Fruit fly (Drosophila melanogaster) whole organism, embryonic: ENCODE data around the gene CG10510.

Experiments
- Asciz ChIP-seq: fragments of 200-800 bp; sonication (Bioruptor generic); optimal IDR thresholded peaks from 2 replicates; lab custom pipeline; 2017; ENCODE audit warnings: missing biosample characterization, mild to moderate bottlenecking, missing genetic modification characterization, missing genetic modification reagents
- Atf3 ChIP-seq: fragments of 200-800 bp; sonication (Bioruptor generic); optimal IDR thresholded peaks from 3 replicates; lab custom pipeline; 2016; ENCODE audit warnings: missing biosample characterization, missing genetic modification characterization
- B-H2 ChIP-seq: fragments of 200-800 bp; sonication (Bioruptor generic); optimal IDR thresholded peaks from 2 replicates; lab custom pipeline; 2018; ENCODE audit warnings: missing biosample characterization, mild to moderate bottlenecking, missing genetic modification characterization
- Bgb ChIP-seq: fragments of 200-800 bp; sonication (Bioruptor generic); IDR thresholded peaks from 2 replicates; pipeline ENCODE4 v1.3.6; 2022; ENCODE audit warnings: missing biosample characterization, missing genetic modification characterization; ENCODE audit not compliant: partially characterized antibody
- CG10654 ChIP-seq: fragments of 200-800 bp; sonication (Bioruptor generic); optimal IDR thresholded peaks from 2 replicates; lab custom pipeline; 2016; ENCODE audit warnings: missing biosample characterization, missing genetic modification characterization
- CG11696 ChIP-seq: fragments of 200-800 bp; sonication (Bioruptor generic); IDR thresholded peaks from 2 replicates; pipeline ENCODE4 v1.3.6; 2022; ENCODE audit warnings: missing biosample characterization, missing genetic modification characterization
- CG1233 ChIP-seq: fragments of 200-800 bp; sonication (Bioruptor generic); optimal IDR thresholded peaks from 4 replicates; lab custom pipeline; 2018; ENCODE audit warnings: missing biosample characterization, mild to moderate bottlenecking, missing genetic modification characterization
- CG12744 ChIP-seq: fragments of 200-800 bp; sonication (Bioruptor generic); optimal IDR thresholded peaks from 2 replicates; lab custom pipeline; 2016; ENCODE audit warnings: missing biosample characterization, missing genetic modification characterization
- CG15269 ChIP-seq: fragments of 200-800 bp; sonication (Bioruptor generic); optimal IDR thresholded peaks from 2 replicates; lab custom pipeline; 2018; ENCODE audit warnings: missing biosample characterization, mild to moderate bottlenecking, missing genetic modification characterization, moderate library complexity
- CG15479 ChIP-seq: fragments of 200-800 bp; sonication (Bioruptor generic); optimal IDR thresholded peaks from 3 replicates; lab custom pipeline; 2019; ENCODE audit warnings: missing biosample characterization, mild to moderate bottlenecking, missing genetic modification characterization, moderate library complexity
- CG18262 ChIP-seq: fragments of 200-800 bp; optimal IDR thresholded peaks from 3 replicates; lab custom pipeline; 2019; ENCODE audit warnings: missing biosample characterization, mild to moderate bottlenecking, missing genetic modification characterization, moderate library complexity
- CG2129 ChIP-seq: fragments of 200-800 bp; sonication (Bioruptor generic); IDR thresholded peaks from 2 replicates; pipeline ENCODE4 v1.3.6; 2022; ENCODE audit warnings: missing biosample characterization, missing genetic modification characterization; ENCODE audit not compliant: partially characterized antibody
- CG3407 ChIP-seq: fragments of 200-800 bp; sonication (Bioruptor generic); optimal IDR thresholded peaks from 2 replicates; lab custom pipeline; 2018; ENCODE audit warnings: missing biosample characterization, mild to moderate bottlenecking, missing genetic modification characterization
- CG3995 ChIP-seq: fragments of 200-800 bp; sonication (Bioruptor generic); optimal IDR thresholded peaks from 3 replicates; lab custom pipeline; 2016; ENCODE audit warnings: missing biosample characterization, missing genetic modification characterization
- CG4730 ChIP-seq: fragments of 200-800 bp; sonication (Bioruptor generic); IDR thresholded peaks from 2 replicates; pipeline ENCODE4 v1.3.6; 2022; ENCODE audit warnings: missing biosample characterization, missing genetic modification characterization
- CG6683 ChIP-seq: fragments of 200-800 bp; sonication (Bioruptor generic); optimal IDR thresholded peaks from 2 replicates; lab custom pipeline; 2017; ENCODE audit warnings: missing biosample characterization, mild to moderate bottlenecking, missing genetic modification characterization, missing genetic modification reagents
- CG8089 ChIP-seq: fragments of 200-800 bp; sonication (Bioruptor generic); optimal IDR thresholded peaks from 3 replicates; lab custom pipeline; 2016; ENCODE audit warnings: missing biosample characterization, missing genetic modification characterization
- CG8290 ChIP-seq, 3 experiments: fragments of 200-800 bp; sonication (Bioruptor generic); optimal IDR thresholded peaks; 2 replicates each; lab custom pipeline; 2016 to 2019; ENCODE audit warnings: missing biosample characterization in 3 of 3, missing genetic modification characterization in 3 of 3, mild to moderate bottlenecking in 2 of 3, moderate library complexity in 1 of 3
- Dip2 ChIP-seq: fragments of 200-800 bp; sonication (Bioruptor generic); IDR thresholded peaks from 2 replicates; pipeline ENCODE4 v1.3.6; 2022; ENCODE audit warnings: missing biosample characterization, missing genetic modification characterization
- E2f2 ChIP-seq: fragments of 200-800 bp; sonication (Bioruptor generic); IDR thresholded peaks from 2 replicates; pipeline ENCODE4 v1.3.6; 2022; ENCODE audit warnings: missing biosample characterization, missing genetic modification characterization
- Fer2 ChIP-seq: fragments of 200-800 bp; sonication (Bioruptor generic); optimal IDR thresholded peaks from 2 replicates; lab custom pipeline; 2018; ENCODE audit warnings: missing biosample characterization, mild to moderate bottlenecking, missing genetic modification characterization, moderate library complexity
- Fer3 ChIP-seq: fragments of 200-800 bp; sonication (Bioruptor generic); optimal IDR thresholded peaks from 2 replicates; lab custom pipeline; 2018; ENCODE audit warnings: missing biosample characterization, mild to moderate bottlenecking, missing genetic modification characterization, moderate library complexity
- HmgZ ChIP-seq: fragments of 200-800 bp; sonication (Bioruptor generic); optimal IDR thresholded peaks from 2 replicates; lab custom pipeline; 2018; ENCODE audit warnings: missing biosample characterization, mild to moderate bottlenecking, missing genetic modification characterization
- Meics ChIP-seq: fragments of 200-800 bp; sonication (Bioruptor generic); optimal IDR thresholded peaks from 2 replicates; lab custom pipeline; 2017; ENCODE audit warnings: missing biosample characterization, mild to moderate bottlenecking, missing genetic modification characterization
- Opbp ChIP-seq: fragments of 200-800 bp; sonication (Bioruptor generic); IDR thresholded peaks from 3 replicates; pipeline ENCODE4 v1.3.6; 2022; ENCODE audit warnings: missing biosample characterization, missing genetic modification characterization; ENCODE audit not compliant: partially characterized antibody
- Ravus ChIP-seq: fragments of 200-800 bp; sonication (Bioruptor generic); IDR thresholded peaks from 2 replicates; pipeline ENCODE4 v1.3.6; 2022; ENCODE audit warnings: missing biosample characterization, missing genetic modification characterization
- Sox102F ChIP-seq: fragments of 200-800 bp; sonication (Bioruptor generic); optimal IDR thresholded peaks from 2 replicates; lab custom pipeline; 2018; ENCODE audit warnings: missing biosample characterization, mild to moderate bottlenecking, missing genetic modification characterization, moderate library complexity
- Xbp1 ChIP-seq: fragments of 200-800 bp; sonication (Bioruptor generic); optimal IDR thresholded peaks from 3 replicates; lab custom pipeline; 2016; ENCODE audit warnings: missing biosample characterization, mild to moderate bottlenecking, missing genetic modification characterization
- amos ChIP-seq: fragments of 200-800 bp; sonication (Bioruptor generic); IDR thresholded peaks from 2 replicates; pipeline ENCODE4 v1.3.6; 2022; ENCODE audit warnings: missing biosample characterization, missing genetic modification characterization; ENCODE audit not compliant: partially characterized antibody
- ash1 ChIP-seq: fragments of 200-800 bp; sonication (Bioruptor generic); optimal IDR thresholded peaks from 2 replicates; lab custom pipeline; 2018; ENCODE audit warnings: missing biosample characterization, mild to moderate bottlenecking, missing genetic modification characterization
- dm ChIP-seq: fragments of 200-800 bp; sonication (Bioruptor generic); optimal IDR thresholded peaks from 3 replicates; lab custom pipeline; 2016; ENCODE audit warnings: missing biosample characterization, missing genetic modification characterization
- en ChIP-seq: fragments of 200-800 bp; sonication (Bioruptor generic); optimal IDR thresholded peaks from 2 replicates; lab custom pipeline; 2016; ENCODE audit warnings: missing biosample characterization, missing genetic modification characterization
- fu2 ChIP-seq: fragments of 200-800 bp; sonication (Bioruptor generic); optimal IDR thresholded peaks from 2 replicates; lab custom pipeline; 2016; ENCODE audit warnings: missing biosample characterization, missing genetic modification characterization
- lmd ChIP-seq: fragments of 200-800 bp; sonication (Bioruptor generic); IDR thresholded peaks from 2 replicates; pipeline ENCODE4 v1.3.6; 2022; ENCODE audit warnings: missing biosample characterization, missing genetic modification characterization
- nom ChIP-seq: fragments of 200-800 bp; sonication (Bioruptor generic); optimal IDR thresholded peaks from 2 replicates; lab custom pipeline; 2017; ENCODE audit warnings: missing biosample characterization, missing genetic modification characterization, mild to moderate bottlenecking, moderate library complexity, missing genetic modification reagents
- phol ChIP-seq: fragments of 200-800 bp; sonication (Bioruptor generic); optimal IDR thresholded peaks from 3 replicates; lab custom pipeline; 2018; ENCODE audit warnings: missing biosample characterization, mild to moderate bottlenecking, missing genetic modification characterization, moderate library complexity
- salm ChIP-seq: fragments of 200-800 bp; sonication (Bioruptor generic); optimal IDR thresholded peaks from 2 replicates; lab custom pipeline; 2018; ENCODE audit warnings: missing biosample characterization, mild to moderate bottlenecking, missing genetic modification characterization
- sim ChIP-seq: fragments of 200-800 bp; sonication (Bioruptor generic); IDR thresholded peaks from 2 replicates; pipeline ENCODE4 v1.3.6; 2022; ENCODE audit warnings: missing biosample characterization, missing genetic modification characterization
- sima ChIP-seq: fragments of 200-800 bp; sonication (Bioruptor generic); optimal IDR thresholded peaks from 2 replicates; lab custom pipeline; 2016; ENCODE audit warnings: missing biosample characterization, missing genetic modification characterization
- tgo ChIP-seq: fragments of 200-800 bp; sonication (Bioruptor generic); IDR thresholded peaks from 3 replicates; pipeline ENCODE4 v1.3.6; 2022; ENCODE audit warnings: missing biosample characterization, missing genetic modification characterization
- zen ChIP-seq: fragments of 200-800 bp; sonication (Bioruptor generic); optimal IDR thresholded peaks from 3 replicates; lab custom pipeline; 2018; ENCODE audit warnings: missing biosample characterization, mild to moderate bottlenecking, missing genetic modification characterization, moderate library complexity

The CG10510 gene

dm6 chr3L:21171905-21172304 is 38.0 kb downstream of the CG10510 start, which contains the start of gene Ac78C (continued):
- TF ChIP-seq sima (GFP tag; lab: Kevin White, UChicago) (peak; percentile 67), nom (no peak), CG6683 (peak; percentile 86), en (GFP tag; lab: Kevin White, UChicago) (peak; percentile 60), CG4730 (GFP tag; lab: Robert Waterston, UW) (peak; percentile 75), CG15479 (GFP tag; lab: Kevin White, UChicago) (no peak), tgo (GFP tag; lab: Robert Waterston, UW) (peak; percentile 84), dm (GFP tag; lab: Kevin White, UChicago) (peak; percentile 63), Atf3 (peak; percentile 71), CG2129 (no peak), ash1 (GFP tag; lab: Kevin White, UChicago) (peak; percentile 87), Asciz (GFP tag; lab: Kevin White, UChicago) (peak; percentile 68), fu2 (GFP tag; lab: Kevin White, UChicago) (peak; percentile 77), Ravus (GFP tag; lab: Robert Waterston, UW) (peak; percentile 50), CG15269 (tag; lab: Kevin White, UChicago) (peak; percentile 91), Fer3 (tag; lab: Kevin White, UChicago) (peak; percentile 92), Dip2 (GFP tag; lab: Robert Waterston, UW) (no peak), CG18262 (tag; lab: Kevin White, UChicago) (no peak), Fer2 (tag; lab: Kevin White, UChicago) (peak; percentile 88), sim (GFP tag; lab: Robert Waterston, UW) (no peak), CG8290 (GFP tag; optimal IDR thresholded peaks at IDR 0.05; lab: Kevin White, UChicago) (no peak), CG8290 (tag; optimal IDR thresholded peaks at IDR 0.05; lab: Kevin White, UChicago) (peak in 1 of 2 experiments; percentile 98), Bgb (peak; percentile 81), Opbp (GFP tag; lab: Robert Waterston, UW) (peak; percentile 59; the same call in 2 of the 3 replicates), B-H2 (GFP tag; lab: Kevin White, UChicago) (peak; percentile 96), zen (tag; lab: Kevin White, UChicago) (peak; percentile 39), CG8089 (GFP tag; lab: Kevin White, UChicago) (peak; percentile 77), CG10654 (GFP tag; lab: Kevin White, UChicago) (peak; percentile 75), Xbp1 (peak; percentile 91), lmd (peak; percentile 91), Meics (GFP tag; lab: Kevin White, UChicago) (peak; percentile 89), CG1233 (peak; percentile 86), CG3407 (GFP tag; lab: Kevin White, UChicago) (peak; percentile 22), amos (GFP tag; lab: Robert Waterston, UW) (peak; percentile 67; the same call in 1 of the 2 replicates), Sox102F (peak; percentile 77), phol (peak; percentile 66), HmgZ (tag; lab: Kevin White, UChicago) (peak; percentile 96), E2f2 (GFP tag; lab: Robert Waterston, UW) (peak; percentile 16), salm (peak; percentile 69), CG11696 (GFP tag; lab: Robert Waterston, UW) (0 out of 2 replicates have a peak, but pooled peaks have one; percentile 47), CG12744 (GFP tag; lab: Kevin White, UChicago) (peak; percentile 90), CG3995 (peak; percentile 75)
